Worm (Caenorhabditis elegans) whole organism, L1 larva: Measurements from ENCODE around the gene twk-18.

Experiments used
- C04F5.9 ChIP-seq: sonication (generic microtip); optimal IDR thresholded peaks from 2 replicates; lab custom pipeline; 2016; ENCODE audit warnings: missing genetic modification characterization, missing compliant biosample characterization
- aha-1 ChIP-seq: fragments of 150-350 bp; optimal IDR thresholded peaks from 2 replicates; lab custom pipeline; 2014; ENCODE audit warnings: missing biosample characterization, missing genetic modification characterization
- alr-1 ChIP-seq: fragments of 200-800 bp; sonication (Bioruptor generic); optimal IDR thresholded peaks from 2 replicates; lab custom pipeline; 2018; ENCODE audit warnings: borderline replicate concordance, mild to moderate bottlenecking, missing genetic modification characterization, missing compliant biosample characterization
- ceh-82 ChIP-seq, 3 experiments: fragments of 150-350 bp in 1 of 3; sonication (generic microtip) in 2 of 3; optimal IDR thresholded peaks; 2 replicates each; lab custom pipeline; 2014 to 2017; ENCODE audit warnings: missing biosample characterization in 3 of 3, missing genetic modification characterization in 3 of 3
- ceh-90 ChIP-seq: sonication (generic microtip); optimal IDR thresholded peaks from 2 replicates; lab custom pipeline; 2016; ENCODE audit warnings: missing genetic modification characterization, missing compliant biosample characterization
- dpl-1 ChIP-seq, 3 experiments: fragments of 150-350 bp in 2 of 3; sonication (generic microtip) in 1 of 3; optimal IDR thresholded peaks; 2 replicates each; lab custom pipeline; 2014 to 2017; ENCODE audit warnings: missing biosample characterization in 3 of 3, missing genetic modification characterization in 3 of 3, missing genetic modification reagents in 3 of 3
- dsc-1 ChIP-seq: sonication (generic microtip); optimal IDR thresholded peaks from 2 replicates; lab custom pipeline; 2016; ENCODE audit warnings: mild to moderate bottlenecking, missing genetic modification characterization, missing compliant biosample characterization
- elt-3 ChIP-seq, 6 experiments: fragments of 150-350 bp in 1 of 6; sonication (generic microtip); optimal IDR thresholded peaks; 2 replicates each; lab custom pipeline; 2017 to 2018; ENCODE audit warnings: missing biosample characterization in 6 of 6, missing genetic modification characterization in 6 of 6, inconsistent platforms in 1 of 6
- fkh-8 ChIP-seq: sonication (generic microtip); optimal IDR thresholded peaks from 2 replicates; lab custom pipeline; 2016; ENCODE audit warnings: mild to moderate bottlenecking, missing genetic modification characterization, missing compliant biosample characterization
- fos-1 ChIP-seq: fragments of 150-350 bp; optimal IDR thresholded peaks from 2 replicates; lab custom pipeline; 2014; ENCODE audit warnings: missing biosample characterization, missing genetic modification characterization
- hlh-4 ChIP-seq: sonication (generic microtip); optimal IDR thresholded peaks from 2 replicates; lab custom pipeline; 2016; ENCODE audit warnings: mild to moderate bottlenecking, missing genetic modification characterization, missing compliant biosample characterization
- isw-1 ChIP-seq: fragments of 200-800 bp; sonication (Bioruptor generic); IDR thresholded peaks from 2 replicates; pipeline ENCODE4 v1.3.6; 2022; ENCODE audit warnings: missing genetic modification characterization, missing compliant biosample characterization
- lin-14 ChIP-seq: fragments of 200-800 bp; sonication (Bioruptor generic); optimal IDR thresholded peaks from 2 replicates; lab custom pipeline; 2018; ENCODE audit warnings: mild to moderate bottlenecking, missing genetic modification characterization, moderate library complexity, missing compliant biosample characterization
- mab-9 ChIP-seq: fragments of 200-800 bp; sonication (Bioruptor generic); IDR thresholded peaks from 2 replicates; pipeline ENCODE4 v1.3.6; 2022; ENCODE audit warnings: missing genetic modification reagents, missing genetic modification characterization, missing compliant biosample characterization
- mef-2 ChIP-seq: fragments of 150-350 bp; optimal IDR thresholded peaks from 2 replicates; lab custom pipeline; 2014; ENCODE audit warnings: missing biosample characterization, missing genetic modification characterization
- nhr-11 ChIP-seq: fragments of 150-350 bp; optimal IDR thresholded peaks from 2 replicates; lab custom pipeline; 2014; ENCODE audit warnings: missing biosample characterization, missing genetic modification characterization
- nhr-12 ChIP-seq: sonication (generic microtip); optimal IDR thresholded peaks from 2 replicates; lab custom pipeline; 2017; ENCODE audit warnings: missing biosample characterization, missing genetic modification characterization
- nhr-28 ChIP-seq: fragments of 150-350 bp; optimal IDR thresholded peaks from 2 replicates; lab custom pipeline; 2014; ENCODE audit warnings: missing biosample characterization, missing genetic modification characterization
- nhr-47 ChIP-seq: sonication (generic microtip); optimal IDR thresholded peaks from 2 replicates; lab custom pipeline; 2016; ENCODE audit warnings: mild to moderate bottlenecking, missing genetic modification characterization, moderate library complexity, missing compliant biosample characterization
- nhr-71 ChIP-seq: sonication (generic microtip); optimal IDR thresholded peaks from 2 replicates; lab custom pipeline; 2016; ENCODE audit warnings: mild to moderate bottlenecking, missing genetic modification characterization, moderate library complexity, missing compliant biosample characterization
- pag-3 ChIP-seq: sonication (generic microtip); optimal IDR thresholded peaks from 2 replicates; lab custom pipeline; 2017; ENCODE audit warnings: missing genetic modification characterization, mild to moderate bottlenecking, missing compliant biosample characterization, antibody characterized with exemption, borderline replicate concordance; ENCODE audit not compliant: insufficient read depth
- pax-3 ChIP-seq: fragments of 200-800 bp; sonication (Bioruptor generic); optimal IDR thresholded peaks from 2 replicates; lab custom pipeline; 2018; ENCODE audit warnings: mild to moderate bottlenecking, missing genetic modification characterization, moderate library complexity, missing compliant biosample characterization
- pqm-1 ChIP-seq: sonication (generic microtip); optimal IDR thresholded peaks from 3 replicates; lab custom pipeline; 2017; ENCODE audit warnings: missing biosample characterization, missing genetic modification characterization
- sox-4 ChIP-seq: sonication (generic microtip); optimal IDR thresholded peaks from 2 replicates; lab custom pipeline; 2016; ENCODE audit warnings: missing genetic modification characterization, missing compliant biosample characterization
- sup-37 ChIP-seq: fragments of 200-800 bp; sonication (Bioruptor generic); optimal IDR thresholded peaks from 2 replicates; lab custom pipeline; 2018; ENCODE audit warnings: mild to moderate bottlenecking, missing genetic modification characterization, missing compliant biosample characterization
- swsn-7 ChIP-seq: sonication (generic microtip); optimal IDR thresholded peaks from 2 replicates; lab custom pipeline; 2016; ENCODE audit warnings: missing genetic modification characterization, missing compliant biosample characterization
- tlp-1 ChIP-seq: fragments of 150-350 bp; optimal IDR thresholded peaks from 2 replicates; lab custom pipeline; 2014; ENCODE audit warnings: missing biosample characterization, missing genetic modification characterization
- unc-86 ChIP-seq: sonication (generic microtip); optimal IDR thresholded peaks from 2 replicates; lab custom pipeline; 2016; ENCODE audit warnings: missing genetic modification characterization, missing compliant biosample characterization
- unc-98 ChIP-seq: fragments of 200-800 bp; sonication (Bioruptor generic); IDR thresholded peaks from 2 replicates; pipeline ENCODE4 v1.3.6; 2022; ENCODE audit warnings: missing genetic modification characterization, missing compliant biosample characterization
- xbp-1 ChIP-seq: sonication (generic microtip); optimal IDR thresholded peaks from 2 replicates; lab custom pipeline; 2016; ENCODE audit warnings: missing genetic modification characterization, missing compliant biosample characterization
- zip-4 ChIP-seq: fragments of 200-800 bp; sonication (Bioruptor generic); optimal IDR thresholded peaks from 2 replicates; lab custom pipeline; 2018; ENCODE audit warnings: mild to moderate bottlenecking, missing genetic modification characterization, moderate library complexity, missing compliant biosample characterization
- ztf-11 ChIP-seq, 2 experiments: sonication (generic microtip); optimal IDR thresholded peaks; 2 replicates each; lab custom pipeline; 2016 to 2017; ENCODE audit warnings: missing genetic modification characterization in 2 of 2, missing biosample characterization in 1 of 2, missing compliant biosample characterization in 1 of 2

twk-18 gene

DNA sequence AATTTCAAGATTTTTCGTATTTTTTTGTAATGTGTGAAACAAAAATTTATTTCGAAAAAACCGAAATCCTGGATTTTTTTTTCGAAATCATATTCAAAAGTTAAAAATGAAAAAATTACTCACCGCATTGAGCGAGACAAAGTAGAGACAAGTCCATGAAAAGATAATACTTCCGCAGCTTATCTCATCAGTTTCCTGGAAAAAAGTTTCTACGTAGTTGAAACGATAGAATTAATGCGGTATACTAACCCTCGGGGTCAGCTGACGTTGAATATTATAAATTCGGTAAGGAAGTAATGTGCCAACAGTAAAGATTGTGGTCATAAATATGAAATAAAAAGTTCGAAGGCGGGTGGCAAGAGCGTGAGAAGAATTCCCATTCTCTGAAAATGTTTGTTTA, 30.0 kb upstream of the twk-18 start (continued):
- TF ChIP-seq dpl-1 (GFP tag; optimal IDR thresholded peaks at IDR 0.05; lab: Kevin White, UChicago) (no peak), unc-86 (no peak), elt-3 (tag; optimal IDR thresholded peaks at IDR 0.05; lab: Kevin White, UChicago) (no peak), dsc-1 (tag; lab: Kevin White, UChicago) (peak; percentile 51)

DNA sequence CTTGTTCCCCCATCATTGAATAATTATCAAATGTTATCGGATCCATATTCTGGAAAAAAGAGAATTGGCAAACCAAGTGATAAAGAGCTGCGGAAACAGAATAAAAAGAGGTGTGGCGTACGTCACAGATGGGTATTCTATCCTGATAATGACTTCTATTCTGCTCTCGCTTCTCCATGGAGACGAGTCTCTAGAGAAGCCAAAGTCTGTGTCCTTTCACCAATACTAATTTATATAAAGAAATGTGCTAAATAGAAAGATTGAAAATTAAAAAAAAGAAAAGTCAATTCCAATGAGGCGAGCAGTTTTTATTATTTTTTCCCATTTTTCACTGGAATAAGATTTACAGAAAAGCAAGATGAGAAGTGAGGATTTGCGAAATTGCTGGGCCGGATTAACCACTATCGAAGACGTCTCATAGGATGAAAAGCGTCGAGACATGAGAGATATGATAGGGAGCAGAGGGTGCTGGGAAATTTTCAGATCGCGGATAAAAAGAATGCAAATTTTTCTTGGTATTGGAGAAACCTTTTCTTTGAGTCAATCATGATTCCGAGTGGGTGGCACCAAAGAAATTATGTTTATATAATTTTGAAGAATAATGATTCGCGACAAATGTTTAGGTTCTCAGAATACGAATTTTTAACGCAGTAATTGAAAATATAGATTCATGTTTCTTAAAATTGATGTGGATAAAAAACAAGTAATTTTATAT, 26.7 kb upstream of the twk-18 start, which contains the start of gene aexr-3:
aexr-3 (minus strand) TSS at position 51 of the 715 bp plus-strand sequence.
- TF ChIP-seq swsn-7 (peak; percentile 8), xbp-1 (tag; lab: Kevin White, UChicago) (no peak), C04F5.9 (tag; lab: Kevin White, UChicago) (no peak), pag-3 (tag; lab: Kevin White, UChicago) (no peak), mab-9 (GFP tag; lab: Robert Waterston, UW) (no peak), mef-2 (no peak), tlp-1 (no peak), nhr-71 (tag; lab: Kevin White, UChicago) (peak; percentile 69), ztf-11 (tag; optimal IDR thresholded peaks at IDR 0.05; lab: Kevin White, UChicago) (no peak), ceh-90 (tag; lab: Kevin White, UChicago) (no peak), alr-1 (tag; lab: Kevin White, UChicago) (no peak), aha-1 (tag; lab: Kevin White, UChicago) (no peak), pqm-1 (tag; lab: Kevin White, UChicago) (no peak), lin-14 (GFP tag; lab: Kevin White, UChicago) (no peak), unc-86 (no peak), sup-37 (no peak), unc-98 (GFP tag; lab: Robert Waterston, UW) (no peak), pax-3 (tag; lab: Kevin White, UChicago) (no peak), dsc-1 (tag; lab: Kevin White, UChicago) (peak; percentile 94), nhr-12 (tag; lab: Kevin White, UChicago) (no peak), nhr-28 (no peak), isw-1 (GFP tag; lab: Robert Waterston, UW) (no peak), fkh-8 (tag; lab: Kevin White, UChicago) (peak; percentile 85), nhr-47 (tag; lab: Kevin White, UChicago) (peak; percentile 55), hlh-4 (no peak), nhr-11 (no peak), ceh-82 (tag; optimal IDR thresholded peaks at IDR 0.05; lab: Kevin White, UChicago) (no peak), sox-4 (tag; lab: Kevin White, UChicago) (peak; percentile 59)

DNA sequence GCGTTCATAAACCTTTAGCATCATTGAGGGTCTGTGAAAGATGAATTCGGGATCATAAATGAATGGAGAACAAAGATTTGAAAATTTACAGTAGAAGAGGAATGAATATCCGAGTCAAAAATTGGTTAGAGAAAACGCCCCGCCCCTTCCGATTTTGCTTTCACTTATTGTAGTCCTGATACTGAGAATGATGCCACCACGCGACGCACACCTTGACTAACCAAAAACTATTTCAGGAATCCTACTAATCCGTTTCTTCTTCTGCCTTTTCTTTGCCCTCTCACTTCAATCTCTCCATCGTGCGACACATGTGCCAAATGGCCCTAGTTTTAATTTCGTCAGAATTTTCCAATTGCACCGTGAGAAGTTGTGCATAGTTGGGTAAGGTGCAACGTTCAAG, 24.5 kb upstream of the twk-18 start:
- TF ChIP-seq nhr-12 (tag; lab: Kevin White, UChicago) (no peak), sox-4 (tag; lab: Kevin White, UChicago) (peak; percentile 61), nhr-71 (tag; lab: Kevin White, UChicago) (peak; percentile 52), hlh-4 (no peak), fos-1 (tag; lab: Kevin White, UChicago) (no peak), zip-4 (GFP tag; lab: Kevin White, UChicago) (no peak), dsc-1 (tag; lab: Kevin White, UChicago) (peak; percentile 93), nhr-47 (tag; lab: Kevin White, UChicago) (peak; percentile 59), fkh-8 (tag; lab: Kevin White, UChicago) (peak; percentile 87), C04F5.9 (tag; lab: Kevin White, UChicago) (no peak), pax-3 (tag; lab: Kevin White, UChicago) (peak; percentile 30)
